Worm (Caenorhabditis elegans): ENCODE data around the gene F32D8.12.

F32D8.12 gene

ce11 chrV:10909959-10910358 is 19.1 kb upstream of the F32D8.12 start:
- TF ChIP-seq ztf-11 (tag; optimal IDR thresholded peaks at IDR 0.05) (no peak), dmd-4 (tag; optimal IDR thresholded peaks at IDR 0.05) (no peak), ztf-1 (GFP tag; conservative IDR thresholded peaks at IDR 0.05) (no peak), elt-1 (tag; optimal IDR thresholded peaks at IDR 0.05) (no peak), gmeb-1 (tag; optimal IDR thresholded peaks at IDR 0.05) (no peak), alr-1 (tag; optimal IDR thresholded peaks at IDR 0.05) (no peak), lin-11 (tag; optimal IDR thresholded peaks at IDR 0.05) (no peak), nhr-25 (tag; optimal IDR thresholded peaks at IDR 0.05) (no peak), ztf-4 (tag; optimal IDR thresholded peaks at IDR 0.05) (no peak), blmp-1 (tag; optimal IDR thresholded peaks at IDR 0.05; ENCODE audit: insufficient read depth) (no peak), nhr-129 (tag; optimal IDR thresholded peaks at IDR 0.05) (no peak)

ce11 chrV:10909071-10909470 is 18.2 kb upstream of the F32D8.12 start, which contains the start of gene zzz-1:
Gene zzz-1, minus strand, starts transcription at chrV:10909171.
- TF ChIP-seq C34F6.9 (tag; optimal IDR thresholded peaks at IDR 0.05) = no peak
- TF ChIP-seq mbf-1 (tag; optimal IDR thresholded peaks at IDR 0.05) = no peak
- no peak for TF ChIP-seq mab-5 (tag; optimal IDR thresholded peaks at IDR 0.05)
- TF ChIP-seq ztf-1 (GFP tag; conservative IDR thresholded peaks at IDR 0.05) = no peak
- TF ChIP-seq lin-39 (tag; optimal IDR thresholded peaks at IDR 0.05) = no peak
- TF ChIP-seq nhr-25 (tag; optimal IDR thresholded peaks at IDR 0.05) = no peak
- TF ChIP-seq elt-3 (tag; optimal IDR thresholded peaks at IDR 0.05) = no peak
- TF ChIP-seq R02D3.7 (tag; optimal IDR thresholded peaks at IDR 0.05) = no peak
- TF ChIP-seq zag-1 (tag; optimal IDR thresholded peaks at IDR 0.05) = no peak
- TF ChIP-seq unc-55 (GFP tag; optimal IDR thresholded peaks at IDR 0.05) = no peak
- TF ChIP-seq sma-9 (GFP tag; optimal IDR thresholded peaks at IDR 0.05) = no peak
- TF ChIP-seq sma-9 (tag; optimal IDR thresholded peaks at IDR 0.05) = no peak
- TF ChIP-seq egl-27 (tag; optimal IDR thresholded peaks at IDR 0.05) = no peak
- no peak for TF ChIP-seq unc-39 (tag; optimal IDR thresholded peaks at IDR 0.05)
- no peak for TF ChIP-seq Y55F3AM.14 (GFP tag; optimal IDR thresholded peaks at IDR 0.05)
- no peak for TF ChIP-seq ztf-11 (tag; optimal IDR thresholded peaks at IDR 0.05)

ce11 chrV:10904795-10905194 is 14.0 kb upstream of the F32D8.12 start:
- TF ChIP-seq ceh-82 (tag; optimal IDR thresholded peaks at IDR 0.05) = no peak
- TF ChIP-seq Y55F3AM.14 (GFP tag; optimal IDR thresholded peaks at IDR 0.05) = peak; percentile 18
- no peak for TF ChIP-seq nhr-21 (tag; optimal IDR thresholded peaks at IDR 0.05)
- TF ChIP-seq crh-2 (tag; optimal IDR thresholded peaks at IDR 0.05) = peak; percentile 31
- no peak for TF ChIP-seq R02D3.7 (tag; optimal IDR thresholded peaks at IDR 0.05)
- peak in 1 of 2 experiments; percentile 31 for TF ChIP-seq lsy-2 (tag; optimal IDR thresholded peaks at IDR 0.05)
- TF ChIP-seq unc-55 (GFP tag; optimal IDR thresholded peaks at IDR 0.05) = peak; percentile 40
- TF ChIP-seq C34F6.9 (tag; optimal IDR thresholded peaks at IDR 0.05) = peak; percentile 33
- no peak for TF ChIP-seq F13H6.1 (tag; optimal IDR thresholded peaks at IDR 0.05)
- TF ChIP-seq zag-1 (tag; optimal IDR thresholded peaks at IDR 0.05) = peak; percentile 41
- no peak for TF ChIP-seq sma-3 (GFP tag; optimal IDR thresholded peaks at IDR 0.05)
- TF ChIP-seq egl-27 (tag; optimal IDR thresholded peaks at IDR 0.05) = no peak
- TF ChIP-seq peb-1 (tag; optimal IDR thresholded peaks at IDR 0.05) = no peak

- no peak for TF ChIP-seq unc-62 (GFP tag; optimal IDR thresholded peaks at IDR 0.05)
- TF ChIP-seq unc-55 (GFP tag; optimal IDR thresholded peaks at IDR 0.05) = no peak
- TF ChIP-seq nhr-77 (tag; optimal IDR thresholded peaks at IDR 0.05) = no peak
- no peak for TF ChIP-seq ama-1 (optimal IDR thresholded peaks at IDR 0.05)
- no peak for TF ChIP-seq nhr-6 (tag; optimal IDR thresholded peaks at IDR 0.05)
- TF ChIP-seq nhr-11 (tag; optimal IDR thresholded peaks at IDR 0.05) = no peak
- TF ChIP-seq nhr-12 (tag; optimal IDR thresholded peaks at IDR 0.05) = no peak
- no peak for TF ChIP-seq lsy-2 (tag; optimal IDR thresholded peaks at IDR 0.05)
- TF ChIP-seq blmp-1 (tag; optimal IDR thresholded peaks at IDR 0.05; ENCODE audit: insufficient read depth) = no peak
- TF ChIP-seq C34F6.9 (tag; optimal IDR thresholded peaks at IDR 0.05) = no peak
- TF ChIP-seq F13H6.1 (tag; optimal IDR thresholded peaks at IDR 0.05) = no peak
- TF ChIP-seq fos-1 (tag; optimal IDR thresholded peaks at IDR 0.05) = no peak
- no peak for TF ChIP-seq nhr-10 (tag; optimal IDR thresholded peaks at IDR 0.05)
- TF ChIP-seq ztf-4 (tag; optimal IDR thresholded peaks at IDR 0.05) = no peak
- no peak for TF ChIP-seq mbf-1 (tag; optimal IDR thresholded peaks at IDR 0.05)
- no peak for TF ChIP-seq alr-1 (tag; optimal IDR thresholded peaks at IDR 0.05)
- TF ChIP-seq lin-39 (tag; optimal IDR thresholded peaks at IDR 0.05) = no peak
- no peak for TF ChIP-seq sma-9 (GFP tag; optimal IDR thresholded peaks at IDR 0.05)
- no peak for TF ChIP-seq sma-9 (tag; optimal IDR thresholded peaks at IDR 0.05)
Measured at ce11 chrV:10903748-10904147, 12.9 kb upstream of the F32D8.12 start, which contains the start of gene F32D8.15. Gene F32D8.15, plus strand, starts transcription at chrV:10904048.
